Fruit fly (Drosophila melanogaster) whole organism, embryonic: ENCODE data around the gene CG11710.

Experiments used
- Atf3 ChIP-seq: fragments of 200-800 bp; sonication (Bioruptor generic); optimal IDR thresholded peaks from 3 replicates; lab custom pipeline; 2016; ENCODE audit warnings: missing biosample characterization, missing genetic modification characterization
- Atf6 ChIP-seq: fragments of 200-800 bp; sonication (Bioruptor generic); IDR thresholded peaks from 2 replicates; pipeline ENCODE4 v1.3.6; 2022; ENCODE audit warnings: missing biosample characterization, missing genetic modification characterization
- Bgb ChIP-seq: fragments of 200-800 bp; sonication (Bioruptor generic); IDR thresholded peaks from 2 replicates; pipeline ENCODE4 v1.3.6; 2022; ENCODE audit warnings: missing biosample characterization, missing genetic modification characterization; ENCODE audit not compliant: partially characterized antibody
- Bteb2 ChIP-seq: fragments of 200-800 bp; sonication (Bioruptor generic); optimal IDR thresholded peaks from 2 replicates; lab custom pipeline; 2016; ENCODE audit warnings: missing biosample characterization, missing genetic modification characterization
- CG10321 ChIP-seq: fragments of 200-800 bp; sonication (Bioruptor generic); IDR thresholded peaks from 2 replicates; pipeline ENCODE4 v1.3.6; 2022; ENCODE audit warnings: missing biosample characterization, missing genetic modification characterization
- CG12391 ChIP-seq: fragments of 200-800 bp; sonication (Bioruptor generic); optimal IDR thresholded peaks from 3 replicates; lab custom pipeline; 2018; ENCODE audit warnings: missing biosample characterization, mild to moderate bottlenecking, missing genetic modification characterization, moderate library complexity
- CG14014 ChIP-seq: fragments of 200-800 bp; sonication (Bioruptor generic); IDR thresholded peaks from 2 replicates; pipeline ENCODE4 v1.3.6; 2022; ENCODE audit warnings: missing biosample characterization, missing genetic modification characterization
- CG14441 ChIP-seq: fragments of 200-800 bp; sonication (Bioruptor generic); IDR thresholded peaks from 2 replicates; pipeline ENCODE4 v1.3.6; 2022; ENCODE audit warnings: missing biosample characterization, missing genetic modification characterization
- CG15011 ChIP-seq: fragments of 200-800 bp; sonication (Bioruptor generic); optimal IDR thresholded peaks from 3 replicates; lab custom pipeline; 2018; ENCODE audit warnings: missing biosample characterization, mild to moderate bottlenecking, missing genetic modification characterization
- CG15479 ChIP-seq: fragments of 200-800 bp; sonication (Bioruptor generic); optimal IDR thresholded peaks from 3 replicates; lab custom pipeline; 2019; ENCODE audit warnings: missing biosample characterization, mild to moderate bottlenecking, missing genetic modification characterization, moderate library complexity
- CG1602 ChIP-seq: fragments of 200-800 bp; sonication (Bioruptor generic); optimal IDR thresholded peaks from 3 replicates; lab custom pipeline; 2016; ENCODE audit warnings: missing biosample characterization, missing genetic modification characterization
- CG1603 ChIP-seq: fragments of 200-800 bp; sonication (Bioruptor generic); optimal IDR thresholded peaks from 2 replicates; lab custom pipeline; 2019; ENCODE audit warnings: missing biosample characterization, mild to moderate bottlenecking, missing genetic modification characterization, moderate library complexity
- CG16779 ChIP-seq: fragments of 200-800 bp; sonication (Bioruptor generic); IDR thresholded peaks from 2 replicates; pipeline ENCODE4 v1.3.6; 2022; ENCODE audit warnings: missing biosample characterization, missing genetic modification characterization
- CG17612 ChIP-seq: fragments of 200-800 bp; sonication (Bioruptor generic); IDR thresholded peaks from 2 replicates; pipeline ENCODE4 v1.3.6; 2022; ENCODE audit warnings: missing biosample characterization, missing genetic modification characterization
- CG17802 ChIP-seq: fragments of 200-800 bp; sonication (Bioruptor generic); optimal IDR thresholded peaks from 2 replicates; lab custom pipeline; 2018; ENCODE audit warnings: missing biosample characterization, mild to moderate bottlenecking, missing genetic modification characterization, moderate library complexity
- CG30431 ChIP-seq: fragments of 200-800 bp; sonication (Bioruptor generic); optimal IDR thresholded peaks from 2 replicates; lab custom pipeline; 2017; ENCODE audit warnings: missing biosample characterization, missing genetic modification characterization
- CG31365 ChIP-seq: fragments of 200-800 bp; sonication (Bioruptor generic); optimal IDR thresholded peaks from 2 replicates; lab custom pipeline; 2018; ENCODE audit warnings: missing biosample characterization, mild to moderate bottlenecking, missing genetic modification characterization
- CG3281 ChIP-seq: fragments of 200-800 bp; sonication (Bioruptor generic); optimal IDR thresholded peaks from 3 replicates; lab custom pipeline; 2017; ENCODE audit warnings: missing biosample characterization, mild to moderate bottlenecking, missing genetic modification characterization
- CG4282 ChIP-seq: fragments of 200-800 bp; sonication (Bioruptor generic); optimal IDR thresholded peaks from 2 replicates; lab custom pipeline; 2016; ENCODE audit warnings: missing biosample characterization, missing genetic modification characterization
- CG4707 ChIP-seq: fragments of 200-800 bp; sonication (Bioruptor generic); optimal IDR thresholded peaks from 2 replicates; lab custom pipeline; 2018; ENCODE audit warnings: missing biosample characterization, mild to moderate bottlenecking, missing genetic modification characterization, moderate library complexity
- CG6254 ChIP-seq: fragments of 200-800 bp; sonication (Bioruptor generic); optimal IDR thresholded peaks from 3 replicates; lab custom pipeline; 2017; ENCODE audit warnings: mild to moderate bottlenecking, missing biosample characterization, missing genetic modification reagents, missing genetic modification characterization
- CG6813 ChIP-seq: fragments of 200-800 bp; sonication (Bioruptor generic); optimal IDR thresholded peaks from 2 replicates; lab custom pipeline; 2017; ENCODE audit warnings: missing biosample characterization, missing genetic modification characterization, mild to moderate bottlenecking, moderate library complexity, missing genetic modification reagents
- CG8944 ChIP-seq: fragments of 200-800 bp; sonication (Bioruptor generic); optimal IDR thresholded peaks from 3 replicates; lab custom pipeline; 2016; ENCODE audit warnings: missing biosample characterization, missing genetic modification characterization
- D19B ChIP-seq: fragments of 200-800 bp; sonication (Bioruptor generic); optimal IDR thresholded peaks from 2 replicates; lab custom pipeline; 2017; ENCODE audit warnings: missing biosample characterization, mild to moderate bottlenecking, missing genetic modification characterization
- Dbx ChIP-seq: fragments of 200-800 bp; sonication (Bioruptor generic); IDR thresholded peaks from 3 replicates; pipeline ENCODE4 v1.3.6; 2022; ENCODE audit warnings: missing biosample characterization, missing genetic modification characterization
- E2f1 ChIP-seq: fragments of 200-800 bp; sonication (Bioruptor generic); IDR thresholded peaks from 2 replicates; pipeline ENCODE4 v1.3.6; 2022; ENCODE audit warnings: missing biosample characterization, missing genetic modification characterization
- HLHmδ ChIP-seq: fragments of 200-800 bp; sonication (Bioruptor generic); optimal IDR thresholded peaks from 2 replicates; lab custom pipeline; 2018; ENCODE audit warnings: missing biosample characterization, mild to moderate bottlenecking, missing genetic modification characterization, moderate library complexity
- Lpt ChIP-seq: fragments of >200 bp; optimal IDR thresholded peaks from 2 replicates; lab custom pipeline; 2018; ENCODE audit warnings: missing biosample characterization, missing genetic modification characterization
- MESR4 ChIP-seq: fragments of 200-800 bp; sonication (Bioruptor generic); optimal IDR thresholded peaks from 2 replicates; lab custom pipeline; 2018; ENCODE audit warnings: missing biosample characterization, mild to moderate bottlenecking, missing genetic modification characterization, moderate library complexity
- Mes4 ChIP-seq: fragments of 200-800 bp; sonication (Bioruptor generic); optimal IDR thresholded peaks from 2 replicates; lab custom pipeline; 2016; ENCODE audit warnings: missing biosample characterization, missing genetic modification characterization
- Oaz ChIP-seq: fragments of 200-800 bp; sonication (Bioruptor generic); IDR thresholded peaks from 2 replicates; pipeline ENCODE4 v1.3.6; 2022; ENCODE audit warnings: missing biosample characterization, missing genetic modification characterization
- Ptx1 ChIP-seq: fragments of 200-800 bp; sonication (Bioruptor generic); IDR thresholded peaks from 2 replicates; pipeline ENCODE4 v1.3.6; 2022; ENCODE audit warnings: missing biosample characterization, missing genetic modification characterization
- Taf1 ChIP-seq: fragments of 200-800 bp; sonication (Bioruptor generic); IDR thresholded peaks from 2 replicates; pipeline ENCODE4 v1.3.6; 2022; ENCODE audit warnings: missing biosample characterization, missing genetic modification characterization
- abd-A ChIP-seq: fragments of 200-800 bp; sonication (Bioruptor generic); optimal IDR thresholded peaks from 3 replicates; lab custom pipeline; 2019; ENCODE audit warnings: missing biosample characterization, mild to moderate bottlenecking, missing genetic modification characterization, moderate library complexity
- bbx ChIP-seq: fragments of 200-800 bp; sonication (Bioruptor generic); IDR thresholded peaks from 2 replicates; pipeline ENCODE4 v1.3.6; 2022; ENCODE audit warnings: missing biosample characterization, missing genetic modification characterization; ENCODE audit not compliant: partially characterized antibody
- crc ChIP-seq: fragments of 200-800 bp; sonication (Bioruptor generic); optimal IDR thresholded peaks from 2 replicates; lab custom pipeline; 2016; ENCODE audit warnings: missing biosample characterization, missing genetic modification characterization
- esg ChIP-seq: fragments of 200-800 bp; sonication (Bioruptor generic); conservative IDR thresholded peaks from 2 replicates; pipeline ENCODE4 v1.3.6; 2022; ENCODE audit warnings: missing biosample characterization, missing genetic modification characterization
- exex ChIP-seq: fragments of 200-800 bp; sonication (Bioruptor generic); optimal IDR thresholded peaks from 4 replicates; lab custom pipeline; 2018; ENCODE audit warnings: missing biosample characterization, mild to moderate bottlenecking, missing genetic modification characterization, moderate library complexity
- ind ChIP-seq: fragments of 200-800 bp; sonication (Bioruptor generic); optimal IDR thresholded peaks from 3 replicates; lab custom pipeline; 2016; ENCODE audit warnings: missing biosample characterization, missing genetic modification characterization
- knrl ChIP-seq: fragments of 200-800 bp; sonication (Bioruptor generic); IDR thresholded peaks from 3 replicates; pipeline ENCODE4 v1.3.6; 2022; ENCODE audit warnings: missing biosample characterization, missing genetic modification characterization; ENCODE audit not compliant: partially characterized antibody
- nerfin-2 ChIP-seq: fragments of 200-800 bp; sonication (Bioruptor generic); IDR thresholded peaks from 2 replicates; pipeline ENCODE4 v1.3.6; 2022; ENCODE audit warnings: missing biosample characterization, missing genetic modification characterization; ENCODE audit not compliant: partially characterized antibody
- pita ChIP-seq: fragments of 200-800 bp; sonication (Bioruptor generic); optimal IDR thresholded peaks from 2 replicates; lab custom pipeline; 2017; ENCODE audit warnings: missing biosample characterization, mild to moderate bottlenecking, missing genetic modification characterization
- rib ChIP-seq: fragments of 200-800 bp; sonication (Bioruptor generic); IDR thresholded peaks from 2 replicates; pipeline ENCODE4 v1.3.6; 2022; ENCODE audit warnings: missing biosample characterization, missing genetic modification characterization
- sens ChIP-seq: fragments of 200-800 bp; sonication (Bioruptor generic); peaks from one replicate; lab custom pipeline; 2016; ENCODE audit warnings: missing biosample characterization, missing genetic modification characterization
- shn ChIP-seq: fragments of 200-800 bp; sonication (Bioruptor generic); optimal IDR thresholded peaks from 3 replicates; lab custom pipeline; 2016; ENCODE audit warnings: missing biosample characterization, missing genetic modification characterization
- so ChIP-seq: fragments of 200-800 bp; sonication (Bioruptor generic); IDR thresholded peaks from 3 replicates; pipeline ENCODE4 v1.3.6; 2022; ENCODE audit warnings: missing biosample characterization, missing genetic modification characterization
- sob ChIP-seq: fragments of 200-800 bp; sonication (Bioruptor generic); IDR thresholded peaks from 2 replicates; pipeline ENCODE4 v1.3.6; 2022; ENCODE audit warnings: missing biosample characterization, missing genetic modification characterization
- yki ChIP-seq: fragments of >200 bp; optimal IDR thresholded peaks from 3 replicates; lab custom pipeline; 2018
- zen ChIP-seq: fragments of 200-800 bp; sonication (Bioruptor generic); optimal IDR thresholded peaks from 3 replicates; lab custom pipeline; 2018; ENCODE audit warnings: missing biosample characterization, mild to moderate bottlenecking, missing genetic modification characterization, moderate library complexity

The CG11710 gene

dm6 chrX:20394066-20394913 lies 35.2 kb downstream of the CG11710 start, which contains the start of gene HERC2 (continued):
- peak; percentile 14 for TF ChIP-seq CG1602 (GFP tag; lab: Kevin White, UChicago)
- TF ChIP-seq esg (GFP tag; lab: Robert Waterston, UW), result no peak; the same call in 1 of the 2 replicates
- no peak for TF ChIP-seq CG1603 (tag; lab: Kevin White, UChicago)
- peak; percentile 31; the same call in 1 of the 2 replicates for TF ChIP-seq E2f1 (GFP tag; lab: Robert Waterston, UW)
- peak; percentile 63; the same call in 1 of the 2 replicates for TF ChIP-seq sob (GFP tag; lab: Robert Waterston, UW)
- TF ChIP-seq HLHmδ (GFP tag; lab: Kevin White, UChicago), result no peak
- peak; percentile 94 for TF ChIP-seq bbx (GFP tag; lab: Robert Waterston, UW)
- no peak for TF ChIP-seq abd-A (tag; lab: Kevin White, UChicago)
- no peak for TF ChIP-seq CG15479 (GFP tag; lab: Kevin White, UChicago)
- TF ChIP-seq Bgb (GFP tag; lab: Robert Waterston, UW), result peak; percentile 94
- no peak for TF ChIP-seq Atf6 (GFP tag; lab: Robert Waterston, UW)
- TF ChIP-seq sens (GFP tag; lab: Kevin White, UChicago), result peak; percentile 90
- no peak for TF ChIP-seq CG15011
- no peak for TF ChIP-seq pita (GFP tag; lab: Kevin White, UChicago)
- peak; percentile 85 for TF ChIP-seq knrl (GFP tag; lab: Robert Waterston, UW)
- peak; percentile 37 for TF ChIP-seq zen (tag; lab: Kevin White, UChicago)
- 0 out of 2 replicates have a peak, but pooled peaks have one; percentile 25 for TF ChIP-seq Taf1 (GFP tag; lab: Robert Waterston, UW)
- peak; percentile 92 for TF ChIP-seq nerfin-2 (GFP tag; lab: Robert Waterston, UW)
- peak; percentile 46 for TF ChIP-seq CG17802
- TF ChIP-seq Ptx1, result peak; percentile 73
- peak; percentile 41 for TF ChIP-seq Atf3 (GFP tag; lab: Kevin White, UChicago)
- no peak for TF ChIP-seq CG4707 (GFP tag; lab: Kevin White, UChicago)
- no peak for TF ChIP-seq CG6813
- TF ChIP-seq CG8944 (GFP tag; lab: Kevin White, UChicago), result peak; percentile 29
- no peak for TF ChIP-seq CG4282
- 0 out of 2 replicates have a peak, but pooled peaks have one; percentile 12 for TF ChIP-seq CG17612 (GFP tag; lab: Robert Waterston, UW)
- TF ChIP-seq CG31365 (tag; lab: Kevin White, UChicago), result no peak
- TF ChIP-seq crc (GFP tag; lab: Kevin White, UChicago), result no peak
- TF ChIP-seq CG12391 (tag; lab: Kevin White, UChicago), result peak; percentile 40
- TF ChIP-seq Mes4 (GFP tag; lab: Kevin White, UChicago), result peak; percentile 8
- no peak for TF ChIP-seq exex (tag; lab: Kevin White, UChicago)
- no peak for TF ChIP-seq Lpt (GFP tag; lab: Kevin White, UChicago)
- no peak for TF ChIP-seq CG3281
- TF ChIP-seq ind (GFP tag; lab: Kevin White, UChicago), result peak; percentile 58
- no peak for TF ChIP-seq rib (GFP tag; lab: Robert Waterston, UW)
- 0 out of 2 replicates have a peak, but pooled peaks have one; percentile 24 for TF ChIP-seq CG14014 (GFP tag; lab: Robert Waterston, UW)
- TF ChIP-seq CG6254 (GFP tag; lab: Kevin White, UChicago), result no peak
- no peak for TF ChIP-seq CG16779 (GFP tag; lab: Robert Waterston, UW)
- peak; percentile 37 for TF ChIP-seq shn
- TF ChIP-seq yki (lab: Kevin White, UChicago), result no peak
- no peak for TF ChIP-seq CG10321 (GFP tag; lab: Robert Waterston, UW)
- TF ChIP-seq Oaz, result no peak
- peak; percentile 78 for TF ChIP-seq MESR4 (GFP tag; lab: Kevin White, UChicago)
- TF ChIP-seq CG30431 (GFP tag; lab: Kevin White, UChicago), result peak; percentile 0
- TF ChIP-seq D19B (GFP tag; lab: Kevin White, UChicago), result no peak
- no peak for TF ChIP-seq so
- TF ChIP-seq Bteb2, result no peak
- TF ChIP-seq CG14441 (GFP tag; lab: Robert Waterston, UW), result peak; percentile 58
- TF ChIP-seq Dbx, result peak; percentile 55
